Fruit fly (Drosophila melanogaster) whole organism: ENCODE data around the gene CG14327.

ENCODE experiments used
- Dll ChIP-seq: fragments of >200 bp; optimal IDR thresholded peaks from 2 replicates; lab custom pipeline; 2017
- psq ChIP-seq: fragments of >200 bp; optimal IDR thresholded peaks from 2 replicates; lab custom pipeline; 2017

dm6 chr3R:17612587-17612986, 922 bp upstream of the CG14327 start, which contains the start of gene CG34281:
- TF ChIP-seq Dll, result no peak
- no peak for TF ChIP-seq psq (lab: Kevin White, UChicago)
